Worm (Caenorhabditis elegans): ENCODE measurements around the gene C50F4.6.

Gene C50F4.6

ce11 chrV:9546860-9547269 lies 973 bp downstream of the C50F4.6 start, which contains the start of gene his-37:
his-37 (plus strand) TSS chrV:9547105.
- TF ChIP-seq lin-15B (tag; optimal IDR thresholded peaks at IDR 0.05) (peak; percentile 95), nhr-25 (tag; optimal IDR thresholded peaks at IDR 0.05) (peak; percentile 100), pqm-1 (tag; optimal IDR thresholded peaks at IDR 0.05) (peak; percentile 90), skn-1 (tag; optimal IDR thresholded peaks at IDR 0.05) (peak; percentile 89), lsy-12 (tag; optimal IDR thresholded peaks at IDR 0.05) (peak; percentile 99), nhr-77 (tag; optimal IDR thresholded peaks at IDR 0.05) (peak; percentile 92), elt-1 (tag; optimal IDR thresholded peaks at IDR 0.05) (peak; percentile 88), elt-2 (tag; optimal IDR thresholded peaks at IDR 0.05) (peak; percentile 94), aly-2 (tag; optimal IDR thresholded peaks at IDR 0.05) (peak; percentile 64), elt-3 (tag; optimal IDR thresholded peaks at IDR 0.05) (peak; percentile 76 to 98 (median 96)), egl-27 (tag; optimal IDR thresholded peaks at IDR 0.05) (peak; percentile 90), nhr-23 (tag; optimal IDR thresholded peaks at IDR 0.05) (peak; percentile 100), nhr-237 (tag; optimal IDR thresholded peaks at IDR 0.05) (no peak), snpc-4 (tag; optimal IDR thresholded peaks at IDR 0.05) (peak; percentile 96), hmg-11 (tag; optimal IDR thresholded peaks at IDR 0.05) (peak; percentile 91), egl-5 (tag; optimal IDR thresholded peaks at IDR 0.05) (peak; percentile 87), fkh-10 (GFP tag; optimal IDR thresholded peaks at IDR 0.05) (peak; percentile 99), mml-1 (tag; optimal IDR thresholded peaks at IDR 0.05) (no peak), nhr-67 (tag; optimal IDR thresholded peaks at IDR 0.05) (no peak), ceh-9 (tag; optimal IDR thresholded peaks at IDR 0.05) (no peak), ceh-16 (tag; optimal IDR thresholded peaks at IDR 0.05) (peak; percentile 72), mdl-1 (tag; optimal IDR thresholded peaks at IDR 0.05) (peak; percentile 52), ztf-11 (tag; optimal IDR thresholded peaks at IDR 0.05) (peak; percentile 40), ceh-28 (tag; optimal IDR thresholded peaks at IDR 0.05) (peak; percentile 92), ztf-4 (tag; optimal IDR thresholded peaks at IDR 0.05) (peak; percentile 91), eor-1 (tag; optimal IDR thresholded peaks at IDR 0.05) (peak; percentile 84 to 86), ceh-82 (tag; optimal IDR thresholded peaks at IDR 0.05) (peak; percentile 92), nhr-11 (tag; optimal IDR thresholded peaks at IDR 0.05) (peak; percentile 99), daf-12 (tag; optimal IDR thresholded peaks at IDR 0.05) (no peak), ama-1 (optimal IDR thresholded peaks at IDR 0.05) (peak; percentile 88), jun-1 (tag; optimal IDR thresholded peaks at IDR 0.05) (peak; percentile 98), nhr-28 (tag; optimal IDR thresholded peaks at IDR 0.05) (peak; percentile 71), nhr-12 (tag; optimal IDR thresholded peaks at IDR 0.05) (no peak), sea-2 (GFP tag; optimal IDR thresholded peaks at IDR 0.05) (peak; percentile 94), lin-39 (tag; optimal IDR thresholded peaks at IDR 0.05) (peak; percentile 97), ZK546.5 (tag; optimal IDR thresholded peaks at IDR 0.05) (peak; percentile 44), nhr-76 (tag; optimal IDR thresholded peaks at IDR 0.05) (peak; percentile 92), unc-39 (tag; optimal IDR thresholded peaks at IDR 0.05) (no peak), fos-1 (tag; optimal IDR thresholded peaks at IDR 0.05) (peak; percentile 95), tbx-2 (tag; optimal IDR thresholded peaks at IDR 0.05) (peak; percentile 97), unc-62 (GFP tag; optimal IDR thresholded peaks at IDR 0.05) (peak; percentile 97), R02D3.7 (tag; optimal IDR thresholded peaks at IDR 0.05) (peak; percentile 89), pha-4 (tag; optimal IDR thresholded peaks at IDR 0.05) (peak; percentile 98), fkh-2 (tag; optimal IDR thresholded peaks at IDR 0.05) (peak; percentile 73), zag-1 (tag; optimal IDR thresholded peaks at IDR 0.05) (peak; percentile 86), nhr-43 (tag; optimal IDR thresholded peaks at IDR 0.05; ENCODE audit: poor library complexity, severe bottlenecking) (peak; percentile 98), nfya-1 (tag; optimal IDR thresholded peaks at IDR 0.05; ENCODE audit: insufficient read depth) (peak; percentile 98)

Measured in whole organism, L3 larva.